Worm (Caenorhabditis elegans) whole organism, young adult: Measurements from ENCODE around the gene C49C3.7.

Source experiments
- B0035.1 ChIP-seq: sonication (generic microtip); optimal IDR thresholded peaks from 2 replicates; lab custom pipeline; 2016; ENCODE audit warnings: missing genetic modification characterization, mild to moderate bottlenecking, missing compliant biosample characterization, missing genotype, missing genetic modification reagents
- C17E4.6 ChIP-seq: fragments of 200-800 bp; sonication (Bioruptor generic); IDR thresholded peaks from 2 replicates; pipeline ENCODE4 v1.3.6; 2022; ENCODE audit warnings: missing genetic modification reagents, missing genetic modification characterization, missing compliant biosample characterization
- F10E7.11 ChIP-seq: sonication (generic microtip); optimal IDR thresholded peaks from 2 replicates; lab custom pipeline; 2017; ENCODE audit warnings: mild to moderate bottlenecking, missing genetic modification characterization, moderate library complexity, missing compliant biosample characterization
- Y67H2A.10 ChIP-seq: fragments of 200-800 bp; sonication (Bioruptor generic); conservative IDR thresholded peaks from 2 replicates; pipeline ENCODE4 v1.3.6; 2022; ENCODE audit warnings: missing genetic modification reagents, missing genetic modification characterization, missing compliant biosample characterization
- Y79H2A.3 ChIP-seq: fragments of 200-800 bp; sonication (Bioruptor generic); conservative IDR thresholded peaks from 2 replicates; pipeline ENCODE4 v1.3.6; 2022; ENCODE audit warnings: missing genetic modification reagents, missing genetic modification characterization, missing compliant biosample characterization
- attf-3 ChIP-seq: fragments of 200-800 bp; sonication (Bioruptor generic); conservative IDR thresholded peaks from 2 replicates; pipeline ENCODE4 v1.3.6; 2022; ENCODE audit warnings: missing genetic modification reagents, missing genetic modification characterization, missing compliant biosample characterization
- cebp-2 ChIP-seq: fragments of 200-800 bp; sonication (Bioruptor generic); IDR thresholded peaks from 2 replicates; pipeline ENCODE4 v1.3.6; 2022; ENCODE audit warnings: missing genetic modification characterization, missing compliant biosample characterization
- ceh-79 ChIP-seq: sonication (generic microtip); optimal IDR thresholded peaks from 2 replicates; lab custom pipeline; 2017; ENCODE audit warnings: mild to moderate bottlenecking, missing genetic modification characterization, missing compliant biosample characterization
- chd-7 ChIP-seq: sonication (generic microtip); optimal IDR thresholded peaks from 2 replicates; lab custom pipeline; 2016; ENCODE audit warnings: mild to moderate bottlenecking, missing genetic modification characterization, moderate library complexity, missing compliant biosample characterization
- dox-1 ChIP-seq: fragments of 200-800 bp; sonication (Bioruptor generic); IDR thresholded peaks from 2 replicates; pipeline ENCODE4 v1.3.6; 2022; ENCODE audit warnings: missing genetic modification reagents, missing genetic modification characterization, missing compliant biosample characterization
- dpff-1 ChIP-seq: sonication (generic microtip); optimal IDR thresholded peaks from 2 replicates; lab custom pipeline; 2017; ENCODE audit warnings: mild to moderate bottlenecking, missing genetic modification characterization, missing compliant biosample characterization
- efl-1 ChIP-seq: fragments of 150-350 bp; optimal IDR thresholded peaks from 2 replicates; lab custom pipeline; 2014; ENCODE audit warnings: missing biosample characterization, missing genetic modification reagents, missing genetic modification characterization
- ekl-4 ChIP-seq: fragments of 200-800 bp; sonication (Bioruptor generic); IDR thresholded peaks from 2 replicates; pipeline ENCODE4 v1.3.6; 2022; ENCODE audit warnings: missing genetic modification reagents, missing genetic modification characterization, missing compliant biosample characterization
- ets-4 ChIP-seq: fragments of 200-800 bp; sonication (Bioruptor generic); optimal IDR thresholded peaks from 2 replicates; lab custom pipeline; 2018; ENCODE audit warnings: mild to moderate bottlenecking, missing genetic modification characterization, missing compliant biosample characterization
- fkh-3 ChIP-seq: sonication (generic microtip); optimal IDR thresholded peaks from 2 replicates; lab custom pipeline; 2016; ENCODE audit warnings: mild to moderate bottlenecking, missing genetic modification characterization, missing compliant biosample characterization
- hlh-12 ChIP-seq: sonication (generic microtip); optimal IDR thresholded peaks from 2 replicates; lab custom pipeline; 2016; ENCODE audit warnings: missing genetic modification characterization, missing compliant biosample characterization
- lin-54 ChIP-seq: fragments of 200-800 bp; sonication (Bioruptor generic); optimal IDR thresholded peaks from 2 replicates; lab custom pipeline; 2018; ENCODE audit warnings: mild to moderate bottlenecking, missing genetic modification characterization, missing compliant biosample characterization
- lir-1 ChIP-seq: fragments of 200-800 bp; sonication (Bioruptor generic); conservative IDR thresholded peaks from 2 replicates; pipeline ENCODE4 v1.3.6; 2022; ENCODE audit warnings: missing genetic modification reagents, missing genetic modification characterization, missing compliant biosample characterization
- lsy-27 ChIP-seq: sonication (generic microtip); optimal IDR thresholded peaks from 2 replicates; lab custom pipeline; 2017; ENCODE audit warnings: missing genetic modification characterization, mild to moderate bottlenecking, missing compliant biosample characterization, antibody characterized with exemption, missing genotype, borderline replicate concordance; ENCODE audit not compliant: insufficient read depth
- mxl-1 ChIP-seq: sonication (generic microtip); optimal IDR thresholded peaks from 2 replicates; lab custom pipeline; 2016; ENCODE audit warnings: missing genetic modification characterization, missing compliant biosample characterization
- nfya-1 ChIP-seq: sonication (generic microtip); optimal IDR thresholded peaks from 2 replicates; lab custom pipeline; 2017; ENCODE audit warnings: antibody characterized with exemption, missing compliant biosample characterization, missing genetic modification characterization, borderline replicate concordance; ENCODE audit not compliant: insufficient read depth
- nhr-179 ChIP-seq: sonication (generic microtip); optimal IDR thresholded peaks from 2 replicates; lab custom pipeline; 2016; ENCODE audit warnings: mild to moderate bottlenecking, missing genetic modification characterization, missing compliant biosample characterization
- nhr-27 ChIP-seq: fragments of 200-800 bp; sonication (Bioruptor generic); optimal IDR thresholded peaks from 2 replicates; lab custom pipeline; 2018; ENCODE audit warnings: mild to moderate bottlenecking, missing genetic modification characterization, moderate library complexity, missing compliant biosample characterization
- sdz-38 ChIP-seq: sonication (generic microtip); optimal IDR thresholded peaks from 2 replicates; lab custom pipeline; 2016; ENCODE audit warnings: missing genotype, missing genetic modification characterization, missing compliant biosample characterization
- snpc-1.3 ChIP-seq: sonication (generic microtip); optimal IDR thresholded peaks from 2 replicates; lab custom pipeline; 2017; ENCODE audit warnings: missing genetic modification characterization, mild to moderate bottlenecking, missing compliant biosample characterization, antibody characterized with exemption, moderate library complexity, missing genotype, missing genetic modification reagents; ENCODE audit not compliant: insufficient read depth
- tbx-9 ChIP-seq: sonication (generic microtip); optimal IDR thresholded peaks from 2 replicates; lab custom pipeline; 2016; ENCODE audit warnings: borderline replicate concordance, missing genetic modification characterization, inconsistent platforms, missing compliant biosample characterization
- tlf-1 ChIP-seq: fragments of 200-800 bp; sonication (Bioruptor generic); optimal IDR thresholded peaks from 2 replicates; lab custom pipeline; 2018; ENCODE audit warnings: mild to moderate bottlenecking, missing genetic modification characterization, missing compliant biosample characterization
- zfh-2 ChIP-seq: fragments of 200-800 bp; sonication (Bioruptor generic); conservative IDR thresholded peaks from 2 replicates; pipeline ENCODE4 v1.3.6; 2022; ENCODE audit warnings: missing genetic modification reagents, missing genetic modification characterization, missing compliant biosample characterization
- ztf-3 ChIP-seq: fragments of 200-800 bp; sonication (Bioruptor generic); optimal IDR thresholded peaks from 2 replicates; lab custom pipeline; 2018; ENCODE audit warnings: mild to moderate bottlenecking, missing genetic modification characterization, missing compliant biosample characterization
- ztf-6 ChIP-seq: fragments of 200-800 bp; sonication (Bioruptor generic); IDR thresholded peaks from 2 replicates; pipeline ENCODE4 v1.3.6; 2022; ENCODE audit warnings: missing genetic modification reagents, missing genetic modification characterization, missing compliant biosample characterization

The C49C3.7 gene

ce11 chrIV:17343482-17343881 lies 11.1 kb downstream of the C49C3.7 start, which contains the start of gene C49C3.11:
Gene C49C3.11, plus strand, starts transcription at chrIV:17343782.
- no peak for TF ChIP-seq F10E7.11

ce11 chrIV:17346599-17347218 lies 14.3 kb downstream of the C49C3.7 start, which contains the start of the genes clec-197 and clec-198:
Gene clec-197, minus strand, starts transcription at chrIV:17346699.
Gene clec-198, plus strand, starts transcription at chrIV:17347168.
- TF ChIP-seq lin-54 (GFP tag; lab: Kevin White, UChicago) (no peak), nfya-1 (tag; lab: Kevin White, UChicago) (no peak), B0035.1 (tag; lab: Kevin White, UChicago) (no peak), efl-1 (no peak), lir-1 (GFP tag; lab: Robert Waterston, UW) (no peak)

- TF ChIP-seq Y79H2A.3 (GFP tag; lab: Robert Waterston, UW) (no peak), lsy-27 (tag; lab: Kevin White, UChicago) (no peak), ztf-3 (GFP tag; lab: Kevin White, UChicago) (no peak), tlf-1 (GFP tag; lab: Kevin White, UChicago) (no peak), nhr-27 (tag; lab: Kevin White, UChicago) (no peak), hlh-12 (tag; lab: Kevin White, UChicago) (no peak)
Measured at ce11 chrIV:17351586-17351985, 19.2 kb downstream of the C49C3.7 start, which contains the start of gene clec-199. Gene clec-199, plus strand, starts transcription at chrIV:17351886.

ce11 chrIV:17361143-17361542 lies 28.8 kb downstream of the C49C3.7 start, which contains the start of gene clec-202:
Gene clec-202, plus strand, starts transcription at chrIV:17361443.
- TF ChIP-seq chd-7 (tag; lab: Kevin White, UChicago) (no peak), ekl-4 (GFP tag; lab: Robert Waterston, UW) (no peak), tbx-9 (no peak), zfh-2 (GFP tag; lab: Robert Waterston, UW) (no peak), C17E4.6 (GFP tag; lab: Robert Waterston, UW) (no peak), snpc-1.3 (tag; lab: Kevin White, UChicago) (no peak), sdz-38 (tag; lab: Kevin White, UChicago) (no peak), attf-3 (GFP tag; lab: Robert Waterston, UW) (no peak), ceh-79 (no peak), Y67H2A.10 (GFP tag; lab: Robert Waterston, UW) (no peak), ets-4 (GFP tag; lab: Kevin White, UChicago) (no peak), ztf-6 (no peak)

- no peak for TF ChIP-seq dox-1 (GFP tag; lab: Robert Waterston, UW)
- no peak for TF ChIP-seq mxl-1
- no peak for TF ChIP-seq dpff-1 (tag; lab: Kevin White, UChicago)
- TF ChIP-seq attf-3 (GFP tag; lab: Robert Waterston, UW): no peak
- no peak for TF ChIP-seq fkh-3 (tag; lab: Kevin White, UChicago)
- no peak for TF ChIP-seq efl-1
- TF ChIP-seq cebp-2 (GFP tag; lab: Robert Waterston, UW): no peak
- TF ChIP-seq nhr-179 (tag; lab: Kevin White, UChicago): no peak
- TF ChIP-seq, all 124 proteins: peak for 0
Measured at ce11 chrIV:17367294-17367693, 34.9 kb downstream of the C49C3.7 start, which contains the start of gene zipt-17. Gene zipt-17, minus strand, starts transcription at chrIV:17367394.
